Worm (Caenorhabditis elegans) whole organism, L3 larva: ENCODE data around the gene sysm-1.

Experiments
- R02D3.7 ChIP-seq: fragments of 150-350 bp; optimal IDR thresholded peaks from 2 replicates; lab custom pipeline; 2014; ENCODE audit warnings: missing biosample characterization, missing genetic modification characterization
- ZK546.5 ChIP-seq: sonication (generic microtip); optimal IDR thresholded peaks from 2 replicates; lab custom pipeline; 2017; ENCODE audit warnings: missing biosample characterization, missing genetic modification characterization
- aly-2 ChIP-seq: fragments of 150-350 bp; optimal IDR thresholded peaks from 2 replicates; lab custom pipeline; 2014; ENCODE audit warnings: missing biosample characterization, missing genetic modification characterization
- ama-1 ChIP-seq: fragments of 150-350 bp; optimal IDR thresholded peaks from 2 replicates; lab custom pipeline; 2018
- ceh-16 ChIP-seq: sonication (generic microtip); optimal IDR thresholded peaks from 2 replicates; lab custom pipeline; 2017; ENCODE audit warnings: missing biosample characterization, missing genetic modification characterization
- ceh-28 ChIP-seq: fragments of 150-350 bp; optimal IDR thresholded peaks from 2 replicates; lab custom pipeline; 2014; ENCODE audit warnings: missing biosample characterization, missing genetic modification reagents, missing genetic modification characterization
- ceh-82 ChIP-seq: fragments of 150-350 bp; optimal IDR thresholded peaks from 2 replicates; lab custom pipeline; 2014; ENCODE audit warnings: missing biosample characterization, missing genetic modification characterization
- ceh-9 ChIP-seq: sonication (generic microtip); optimal IDR thresholded peaks from 2 replicates; lab custom pipeline; 2018; ENCODE audit warnings: missing biosample characterization, missing genetic modification characterization
- daf-12 ChIP-seq: fragments of 150-350 bp; optimal IDR thresholded peaks from 2 replicates; lab custom pipeline; 2014; ENCODE audit warnings: missing biosample characterization, missing genetic modification reagents, missing genetic modification characterization
- egl-27 ChIP-seq: sonication (generic microtip); optimal IDR thresholded peaks from 4 replicates; lab custom pipeline; 2017; ENCODE audit warnings: missing biosample characterization, missing genetic modification reagents, missing genetic modification characterization
- egl-5 ChIP-seq: fragments of 150-350 bp; optimal IDR thresholded peaks from 2 replicates; lab custom pipeline; 2017; ENCODE audit warnings: missing biosample characterization, missing genetic modification reagents, missing genetic modification characterization, inconsistent platforms
- elt-1 ChIP-seq: fragments of 150-350 bp; optimal IDR thresholded peaks from 2 replicates; lab custom pipeline; 2014; ENCODE audit warnings: missing biosample characterization, missing genetic modification characterization
- elt-2 ChIP-seq: sonication (generic microtip); optimal IDR thresholded peaks from 2 replicates; lab custom pipeline; 2016; ENCODE audit warnings: missing genetic modification reagents, mild to moderate bottlenecking, missing genetic modification characterization, missing compliant biosample characterization
- elt-3 ChIP-seq, 3 experiments: fragments of 150-350 bp in 1 of 3; sonication (generic microtip) in 2 of 3; optimal IDR thresholded peaks; 2 replicates in 2 of 3; 4 replicates in 1 of 3; lab custom pipeline; 2014 to 2017; ENCODE audit warnings: missing biosample characterization in 3 of 3, missing genetic modification characterization in 3 of 3
- eor-1 ChIP-seq, 2 experiments: fragments of 150-350 bp; optimal IDR thresholded peaks; 2 replicates each; lab custom pipeline; 2014 to 2018; ENCODE audit warnings: missing biosample characterization in 2 of 2, missing genetic modification characterization in 2 of 2
- fkh-10 ChIP-seq: sonication (generic microtip); optimal IDR thresholded peaks from 2 replicates; lab custom pipeline; 2017; ENCODE audit warnings: missing biosample characterization, missing genetic modification reagents, missing genetic modification characterization
- fkh-2 ChIP-seq: fragments of 150-350 bp; optimal IDR thresholded peaks from 2 replicates; lab custom pipeline; 2014; ENCODE audit warnings: missing biosample characterization, missing genetic modification reagents, missing genetic modification characterization
- fos-1 ChIP-seq: fragments of 150-350 bp; optimal IDR thresholded peaks from 2 replicates; lab custom pipeline; 2014; ENCODE audit warnings: missing biosample characterization, missing genetic modification characterization
- hmg-11 ChIP-seq: sonication (generic microtip); optimal IDR thresholded peaks from 2 replicates; lab custom pipeline; 2016; ENCODE audit warnings: missing genetic modification characterization, missing compliant biosample characterization
- jun-1 ChIP-seq: fragments of 150-350 bp; optimal IDR thresholded peaks from 2 replicates; lab custom pipeline; 2014; ENCODE audit warnings: missing biosample characterization, missing genetic modification reagents, missing genetic modification characterization
- lin-15B ChIP-seq: fragments of 150-350 bp; optimal IDR thresholded peaks from 2 replicates; lab custom pipeline; 2014; ENCODE audit warnings: missing biosample characterization, missing genetic modification characterization
- lin-39 ChIP-seq: fragments of 150-350 bp; optimal IDR thresholded peaks from 2 replicates; lab custom pipeline; 2018; ENCODE audit warnings: missing biosample characterization, missing genetic modification reagents, missing genetic modification characterization
- lsy-12 ChIP-seq: sonication (generic microtip); optimal IDR thresholded peaks from 2 replicates; lab custom pipeline; 2016; ENCODE audit warnings: mild to moderate bottlenecking, missing genetic modification characterization, missing compliant biosample characterization
- mdl-1 ChIP-seq: fragments of 150-350 bp; optimal IDR thresholded peaks from 2 replicates; lab custom pipeline; 2014; ENCODE audit warnings: missing biosample characterization, missing genetic modification characterization
- mml-1 ChIP-seq: fragments of 150-350 bp; sonication (generic microtip); optimal IDR thresholded peaks from 3 replicates; lab custom pipeline; 2014; ENCODE audit warnings: missing biosample characterization, missing genetic modification characterization
- nfya-1 ChIP-seq: sonication (generic microtip); optimal IDR thresholded peaks from 2 replicates; lab custom pipeline; 2017; ENCODE audit warnings: missing genetic modification characterization, mild to moderate bottlenecking, missing compliant biosample characterization, antibody characterized with exemption, moderate library complexity; ENCODE audit not compliant: insufficient read depth
- nhr-11 ChIP-seq: fragments of 150-350 bp; optimal IDR thresholded peaks from 2 replicates; lab custom pipeline; 2014; ENCODE audit warnings: missing biosample characterization, missing genetic modification characterization
- nhr-12 ChIP-seq: fragments of 150-350 bp; optimal IDR thresholded peaks from 2 replicates; lab custom pipeline; 2014; ENCODE audit warnings: missing biosample characterization, missing genetic modification characterization
- nhr-23 ChIP-seq: fragments of 150-350 bp; optimal IDR thresholded peaks from 2 replicates; lab custom pipeline; 2014; ENCODE audit warnings: missing biosample characterization, missing genetic modification reagents, missing genetic modification characterization
- nhr-237 ChIP-seq: fragments of 150-350 bp; optimal IDR thresholded peaks from 2 replicates; lab custom pipeline; 2014; ENCODE audit warnings: missing biosample characterization, missing genetic modification characterization
- nhr-28 ChIP-seq: fragments of 150-350 bp; optimal IDR thresholded peaks from 2 replicates; lab custom pipeline; 2014; ENCODE audit warnings: missing biosample characterization, missing genetic modification characterization
- nhr-43 ChIP-seq: sonication (generic microtip); optimal IDR thresholded peaks from 2 replicates; lab custom pipeline; 2016; ENCODE audit warnings: mild to moderate bottlenecking, missing genetic modification characterization, missing compliant biosample characterization; ENCODE audit not compliant: poor library complexity, severe bottlenecking
- nhr-67 ChIP-seq: fragments of 150-350 bp; optimal IDR thresholded peaks from 2 replicates; lab custom pipeline; 2014; ENCODE audit warnings: missing biosample characterization, missing genetic modification characterization
- nhr-76 ChIP-seq: fragments of 150-350 bp; sonication (generic microtip); optimal IDR thresholded peaks from 5 replicates; lab custom pipeline; 2014; ENCODE audit warnings: missing biosample characterization, missing genetic modification characterization
- nhr-77 ChIP-seq: fragments of 150-350 bp; optimal IDR thresholded peaks from 2 replicates; lab custom pipeline; 2014; ENCODE audit warnings: missing biosample characterization, missing genetic modification characterization
- pha-4 ChIP-seq: fragments of 150-350 bp; optimal IDR thresholded peaks from 2 replicates; lab custom pipeline; 2014; ENCODE audit warnings: missing biosample characterization, missing genetic modification reagents, missing genetic modification characterization
- pqm-1 ChIP-seq: fragments of 150-350 bp; optimal IDR thresholded peaks from 2 replicates; lab custom pipeline; 2017; ENCODE audit warnings: missing biosample characterization, missing genetic modification characterization, inconsistent platforms
- sea-2 ChIP-seq: fragments of 150-350 bp; sonication (generic microtip); optimal IDR thresholded peaks from 4 replicates; lab custom pipeline; 2014; ENCODE audit warnings: missing biosample characterization, missing genetic modification reagents, missing genetic modification characterization
- skn-1 ChIP-seq: fragments of 150-350 bp; optimal IDR thresholded peaks from 2 replicates; lab custom pipeline; 2014; ENCODE audit warnings: missing biosample characterization, missing genetic modification characterization
- snpc-4 ChIP-seq: fragments of 150-350 bp; optimal IDR thresholded peaks from 2 replicates; lab custom pipeline; 2014; ENCODE audit warnings: missing biosample characterization, missing genetic modification characterization
- tbx-2 ChIP-seq: sonication (generic microtip); optimal IDR thresholded peaks from 2 replicates; lab custom pipeline; 2016; ENCODE audit warnings: mild to moderate bottlenecking, missing genetic modification characterization, missing compliant biosample characterization
- unc-39 ChIP-seq: sonication (generic microtip); optimal IDR thresholded peaks from 4 replicates; lab custom pipeline; 2017; ENCODE audit warnings: missing biosample characterization, missing genetic modification characterization
- unc-62 ChIP-seq: fragments of 150-350 bp; sonication (generic microtip); optimal IDR thresholded peaks from 4 replicates; lab custom pipeline; 2014; ENCODE audit warnings: missing biosample characterization, missing genetic modification reagents, missing genetic modification characterization
- zag-1 ChIP-seq: fragments of 150-350 bp; optimal IDR thresholded peaks from 2 replicates; lab custom pipeline; 2014; ENCODE audit warnings: missing biosample characterization, missing genetic modification characterization
- ztf-11 ChIP-seq: fragments of 150-350 bp; optimal IDR thresholded peaks from 2 replicates; lab custom pipeline; 2014; ENCODE audit warnings: missing biosample characterization, missing genetic modification characterization
- ztf-4 ChIP-seq: fragments of 150-350 bp; optimal IDR thresholded peaks from 2 replicates; lab custom pipeline; 2014; ENCODE audit warnings: missing biosample characterization, missing genetic modification characterization

The sysm-1 gene

ce11 chrII:9120813-9121554 is 38.0 kb upstream of the sysm-1 start:
- TF ChIP-seq ama-1 (lab: Kevin White, UChicago): no peak
- peak; percentile 12 for TF ChIP-seq nfya-1 (tag; lab: Kevin White, UChicago)
- no peak for TF ChIP-seq zag-1
- no peak for TF ChIP-seq nhr-28
- TF ChIP-seq unc-62: no peak
- TF ChIP-seq jun-1 (tag; lab: Kevin White, UChicago): no peak
- TF ChIP-seq nhr-237 (tag; lab: Kevin White, UChicago): no peak

- no peak for TF ChIP-seq ztf-4 (tag; lab: Kevin White, UChicago)
- TF ChIP-seq, all 47 proteins: peak for 0
Observed at ce11 chrII:9120329-9120728, 37.3 kb upstream of the sysm-1 start.

ce11 chrII:9117789-9118242 is 34.8 kb upstream of the sysm-1 start:
- no peak for TF ChIP-seq nhr-12 (tag; lab: Kevin White, UChicago)
- no peak for TF ChIP-seq egl-27 (tag; lab: Kevin White, UChicago)
- no peak for TF ChIP-seq aly-2 (tag; lab: Kevin White, UChicago)
- TF ChIP-seq sea-2: no peak
- TF ChIP-seq R02D3.7 (tag; lab: Kevin White, UChicago): no peak
- no peak for TF ChIP-seq snpc-4 (tag; lab: Kevin White, UChicago)
- no peak for TF ChIP-seq ceh-9 (tag; lab: Kevin White, UChicago)
- no peak for TF ChIP-seq ztf-4 (tag; lab: Kevin White, UChicago)
- TF ChIP-seq lin-39: no peak
- TF ChIP-seq lsy-12: no peak
- no peak for TF ChIP-seq nhr-237 (tag; lab: Kevin White, UChicago)
- TF ChIP-seq fkh-10: no peak
- no peak for TF ChIP-seq nhr-67 (tag; lab: Kevin White, UChicago)
- TF ChIP-seq fkh-2 (tag; lab: Kevin White, UChicago): no peak
- TF ChIP-seq nhr-23 (tag; lab: Kevin White, UChicago): no peak
- TF ChIP-seq elt-3 (tag; optimal IDR thresholded peaks at IDR 0.05; lab: Kevin White, UChicago): no peak
- TF ChIP-seq eor-1 (tag; optimal IDR thresholded peaks at IDR 0.05; lab: Kevin White, UChicago): no peak
- no peak for TF ChIP-seq lin-15B (tag; lab: Kevin White, UChicago)
- no peak for TF ChIP-seq ZK546.5 (tag; lab: Kevin White, UChicago)
- TF ChIP-seq egl-5 (tag; lab: Kevin White, UChicago): no peak
- TF ChIP-seq mdl-1 (tag; lab: Kevin White, UChicago): no peak
- TF ChIP-seq ceh-16 (tag; lab: Kevin White, UChicago): no peak
- no peak for TF ChIP-seq skn-1 (tag; lab: Kevin White, UChicago)
- TF ChIP-seq elt-1 (tag; lab: Kevin White, UChicago): no peak
- no peak for TF ChIP-seq daf-12
- TF ChIP-seq nhr-28: no peak
- TF ChIP-seq ceh-28: no peak
- no peak for TF ChIP-seq unc-39 (tag; lab: Kevin White, UChicago)
- TF ChIP-seq pha-4 (tag; lab: Kevin White, UChicago): peak; percentile 35
- no peak for TF ChIP-seq mml-1 (tag; lab: Kevin White, UChicago)
- no peak for TF ChIP-seq nhr-43 (tag; lab: Kevin White, UChicago)
- TF ChIP-seq hmg-11: no peak
- no peak for TF ChIP-seq fos-1 (tag; lab: Kevin White, UChicago)
- TF ChIP-seq ztf-11 (tag; lab: Kevin White, UChicago): no peak
- peak; percentile 50 for TF ChIP-seq pqm-1
- no peak for TF ChIP-seq ceh-82 (tag; lab: Kevin White, UChicago)
- no peak for TF ChIP-seq nhr-77 (tag; lab: Kevin White, UChicago)
- no peak for TF ChIP-seq nhr-76
- TF ChIP-seq tbx-2 (tag; lab: Kevin White, UChicago): peak; percentile 2
- TF ChIP-seq elt-2: peak; percentile 78
- peak; percentile 72 for TF ChIP-seq nhr-11
